Fruit fly (Drosophila melanogaster): Measurements from ENCODE around the gene Kap-alpha1.

DNA sequence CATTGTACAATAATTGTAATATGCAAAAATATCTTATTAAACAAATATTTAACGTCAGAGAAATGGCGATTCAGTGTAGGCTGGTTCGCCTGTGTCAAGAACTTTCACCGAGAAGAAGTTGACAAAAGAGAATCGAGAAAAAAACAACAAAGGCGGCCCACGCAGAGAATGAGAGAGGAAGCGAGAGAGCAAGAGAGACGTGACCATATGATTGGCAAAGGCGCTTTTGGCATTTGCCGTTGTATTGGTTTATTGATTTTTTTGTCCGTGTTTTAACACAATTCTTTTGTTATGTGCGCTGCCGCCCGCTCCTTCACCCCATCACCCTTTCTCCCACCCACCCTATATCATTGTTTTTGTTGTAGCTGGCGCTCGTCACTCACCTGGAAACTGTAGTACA, 26.2 kb downstream of the Kap-alpha1 start:
- no peak for TF ChIP-seq CG13204 (GFP tag; optimal IDR thresholded peaks at IDR 0.05)
- peak; percentile 52 for TF ChIP-seq EcR (GFP tag; optimal IDR thresholded peaks at IDR 0.05)
- no peak for TF ChIP-seq CG12605 (GFP tag; IDR thresholded peaks at IDR 0.05)
- TF ChIP-seq CG8159 (tag; optimal IDR thresholded peaks at IDR 0.05) = no peak
- TF ChIP-seq CG14655 (GFP tag; optimal IDR thresholded peaks at IDR 0.05) = no peak
- TF ChIP-seq CG9948 (tag; optimal IDR thresholded peaks at IDR 0.05) = peak; percentile 0
- no peak for TF ChIP-seq CG32121 (GFP tag; IDR thresholded peaks at IDR 0.05)
- TF ChIP-seq Ets98B (GFP tag; IDR thresholded peaks at IDR 0.05) = no peak; the same call in 1 of the 2 replicates
- TF ChIP-seq rn (GFP tag; IDR thresholded peaks at IDR 0.05) = no peak
